Fruit fly (Drosophila melanogaster): Measurements from ENCODE around the gene CG9109.

The CG9109 gene

dm6 chr2L:6062382-6063082, 28.3 kb upstream of the CG9109 start, which contains the start of the genes ND-51 and CG13994 (continued):
- TF ChIP-seq topi (GFP tag; optimal IDR thresholded peaks at IDR 0.05) = peak; percentile 73
- TF ChIP-seq CG1621 (tag; optimal IDR thresholded peaks at IDR 0.05) = peak; percentile 62
- TF ChIP-seq Sox102F (GFP tag; optimal IDR thresholded peaks at IDR 0.05) = no peak
- peak; percentile 59 for TF ChIP-seq CG6792 (GFP tag; optimal IDR thresholded peaks at IDR 0.05)
- peak; percentile 98 for TF ChIP-seq fkh (GFP tag; optimal IDR thresholded peaks at IDR 0.05)
- TF ChIP-seq CG8319 (GFP tag; optimal IDR thresholded peaks at IDR 0.05) = peak; percentile 43
- peak; percentile 35 for TF ChIP-seq CG11762 (GFP tag; optimal IDR thresholded peaks at IDR 0.05; ENCODE audit: insufficient read depth)
- TF ChIP-seq Blimp-1 (GFP tag; optimal IDR thresholded peaks at IDR 0.05) = no peak
- TF ChIP-seq Met (GFP tag; optimal IDR thresholded peaks at IDR 0.05) = no peak
- TF ChIP-seq CG10631 (GFP tag; optimal IDR thresholded peaks at IDR 0.05) = peak; percentile 67
- no peak for TF ChIP-seq CG6854 (GFP tag; optimal IDR thresholded peaks at IDR 0.05)
- peak; percentile 95 for TF ChIP-seq svp (GFP tag)
- TF ChIP-seq dac (GFP tag; optimal IDR thresholded peaks at IDR 0.05) = no peak
- no peak for TF ChIP-seq dsx (GFP tag; optimal IDR thresholded peaks at IDR 0.05; ENCODE audit: poor library complexity, severe bottlenecking)
- TF ChIP-seq salr (GFP tag; optimal IDR thresholded peaks at IDR 0.05) = peak in 1 of 2 experiments; percentile 53
- TF ChIP-seq fd59A (GFP tag; optimal IDR thresholded peaks at IDR 0.05) = peak; percentile 33
- peak; percentile 80 for TF ChIP-seq pdm3 (GFP tag; optimal IDR thresholded peaks at IDR 0.05)
- TF ChIP-seq CG15336 (GFP tag; IDR thresholded peaks at IDR 0.05) = peak; percentile 55
- peak; percentile 49; the same call in 2 of the 3 replicates for TF ChIP-seq CG8119 (GFP tag; IDR thresholded peaks at IDR 0.05)
- TF ChIP-seq CG16779 (tag; optimal IDR thresholded peaks at IDR 0.05) = no peak
- TF ChIP-seq vri (GFP tag; optimal IDR thresholded peaks at IDR 0.05) = peak; percentile 76
- peak; percentile 85 for TF ChIP-seq Hr39 (GFP tag; optimal IDR thresholded peaks at IDR 0.05)

DNA sequence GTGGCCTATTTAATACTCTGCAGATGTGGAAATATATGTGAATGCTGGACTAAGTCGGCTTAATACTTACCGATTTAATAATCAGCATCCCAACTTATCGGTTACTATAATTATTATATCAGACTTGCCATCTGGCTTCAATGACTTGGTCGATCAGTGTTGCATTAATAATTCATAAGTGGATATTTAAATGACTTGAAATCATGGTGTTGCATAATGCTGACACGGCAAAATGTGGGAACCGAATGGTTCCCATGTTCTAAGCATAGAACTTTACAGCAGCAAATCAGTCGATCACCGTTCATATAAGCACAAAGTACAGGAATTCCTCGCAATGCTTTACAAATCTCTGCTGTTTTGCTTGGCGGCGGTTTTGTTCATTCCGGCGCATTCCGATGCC, 26.0 kb upstream of the CG9109 start, which contains the start of gene CG34180:
TSS of gene CG34180 (plus strand) at position 301 of the 400 bp plus-strand sequence.
- TF ChIP-seq CG11294 (GFP tag; IDR thresholded peaks at IDR 0.05) = no peak
- TF ChIP-seq CG11902 (GFP tag; optimal IDR thresholded peaks at IDR 0.05) = no peak
- TF ChIP-seq Hr39 (GFP tag; optimal IDR thresholded peaks at IDR 0.05) = no peak
- no peak for TF ChIP-seq Met (GFP tag; optimal IDR thresholded peaks at IDR 0.05)
- TF ChIP-seq esn (GFP tag; optimal IDR thresholded peaks at IDR 0.05) = no peak
- no peak for TF ChIP-seq CG3919 (GFP tag; optimal IDR thresholded peaks at IDR 0.05)
- no peak for TF ChIP-seq Ets21C (GFP tag; optimal IDR thresholded peaks at IDR 0.05)
- no peak for TF ChIP-seq net (GFP tag; optimal IDR thresholded peaks at IDR 0.05)
- TF ChIP-seq pdm3 (GFP tag; optimal IDR thresholded peaks at IDR 0.05) = no peak
- no peak for TF ChIP-seq CG1621 (tag; optimal IDR thresholded peaks at IDR 0.05)
- TF ChIP-seq fd59A (GFP tag; optimal IDR thresholded peaks at IDR 0.05) = no peak
- no peak for TF ChIP-seq cyc (GFP tag; optimal IDR thresholded peaks at IDR 0.05)
- TF ChIP-seq Sox102F (GFP tag; optimal IDR thresholded peaks at IDR 0.05) = no peak
- TF ChIP-seq fkh (GFP tag; optimal IDR thresholded peaks at IDR 0.05) = no peak
- no peak for TF ChIP-seq topi (GFP tag; optimal IDR thresholded peaks at IDR 0.05)

dm6 chr2L:6053874-6054469, 19.7 kb upstream of the CG9109 start, which contains the start of gene CG13995:
CG13995 (plus strand) TSS chr2L:6054302.
- peak; percentile 8 to 19 for TF ChIP-seq ss (GFP tag; optimal IDR thresholded peaks at IDR 0.05)
- no peak for TF ChIP-seq dac (GFP tag; optimal IDR thresholded peaks at IDR 0.05)
- TF ChIP-seq CG6276 (GFP tag; optimal IDR thresholded peaks at IDR 0.05) = no peak
- no peak for TF ChIP-seq CG8632 (GFP tag; optimal IDR thresholded peaks at IDR 0.05)
- no peak for TF ChIP-seq Sox102F (GFP tag; optimal IDR thresholded peaks at IDR 0.05)
- no peak for TF ChIP-seq CG7368 (GFP tag; optimal IDR thresholded peaks at IDR 0.05)
- no peak for TF ChIP-seq esn (GFP tag; optimal IDR thresholded peaks at IDR 0.05)
- TF ChIP-seq CG1621 (tag; optimal IDR thresholded peaks at IDR 0.05) = peak; percentile 53
- TF ChIP-seq Eip75B (GFP tag; optimal IDR thresholded peaks at IDR 0.05) = no peak
- TF ChIP-seq Eip78C (GFP tag) = no peak
- no peak for TF ChIP-seq CG11294 (GFP tag; IDR thresholded peaks at IDR 0.05)
- no peak for TF ChIP-seq Hr38 (GFP tag; optimal IDR thresholded peaks at IDR 0.05)
- TF ChIP-seq CG11762 (GFP tag; optimal IDR thresholded peaks at IDR 0.05; ENCODE audit: insufficient read depth) = no peak
- no peak for TF ChIP-seq CG8319 (GFP tag; optimal IDR thresholded peaks at IDR 0.05)
- TF ChIP-seq CG4318 (GFP tag; optimal IDR thresholded peaks at IDR 0.05) = no peak
- no peak for TF ChIP-seq Ets21C (GFP tag; optimal IDR thresholded peaks at IDR 0.05)
- TF ChIP-seq CG15336 (GFP tag; IDR thresholded peaks at IDR 0.05) = 0 out of 2 replicates have a peak, but pooled peaks have one; percentile 20

All from whole organism, prepupa.